ENCODE assay signal across 2 fruit fly cellular contexts in genomic region chrX:14446853-14447252, dm6.
TF ChIP-seq lines count a peak whose summit lies in the region.

No protein-coding gene starts in this region.

- TF ChIP-seq CTCF in whole organism, embryonic (GFP tag; optimal IDR thresholded peaks at IDR 0.05; lab: Kevin White, UChicago) = no peak

TF ChIP-seq in whole organism, embryonic, 481 proteins besides CTCF, POLR2A, EP300 and RAD21 (continues in another document):
- TF ChIP-seq en (GFP tag; optimal IDR thresholded peaks at IDR 0.05; lab: Kevin White, UChicago) (no peak), dmrt11E (tag; optimal IDR thresholded peaks at IDR 0.05; lab: Kevin White, UChicago) (no peak), CG17612 (GFP tag; IDR thresholded peaks at IDR 0.05; lab: Robert Waterston, UW) (no peak), CG15011 (GFP tag; optimal IDR thresholded peaks at IDR 0.05; lab: Kevin White, UChicago) (no peak), mam (GFP tag; optimal IDR thresholded peaks at IDR 0.05; lab: Kevin White, UChicago) (peak; percentile 5), CG17568 (GFP tag; optimal IDR thresholded peaks at IDR 0.05; lab: Kevin White, UChicago) (no peak), CG10321 (GFP tag; IDR thresholded peaks at IDR 0.05; lab: Robert Waterston, UW) (no peak), CG2120 (GFP tag; optimal IDR thresholded peaks at IDR 0.05; lab: Kevin White, UChicago) (peak; percentile 54), ftz-f1 (GFP tag; optimal IDR thresholded peaks at IDR 0.05; lab: Kevin White, UChicago) (no peak), CG8089 (GFP tag; optimal IDR thresholded peaks at IDR 0.05; lab: Kevin White, UChicago) (no peak), CG4617 (GFP tag; optimal IDR thresholded peaks at IDR 0.05; lab: Kevin White, UChicago; ENCODE audit: borderline replicate concordance) (no peak), so (GFP tag; IDR thresholded peaks at IDR 0.05; lab: Robert Waterston, UW) (no peak), Fer2 (tag; optimal IDR thresholded peaks at IDR 0.05; lab: Kevin White, UChicago) (no peak), CG18262 (tag; optimal IDR thresholded peaks at IDR 0.05; lab: Kevin White, UChicago) (no peak), prd (optimal IDR thresholded peaks at IDR 0.05; lab: Kevin White, UChicago) (no peak), prd (GFP tag; IDR thresholded peaks at IDR 0.05; lab: Robert Waterston, UW) (peak; percentile 6; the same call in 1 of the 3 replicates), CG2889 (GFP tag; IDR thresholded peaks at IDR 0.05; lab: Robert Waterston, UW) (no peak), CG10959 (GFP tag; IDR thresholded peaks at IDR 0.05; lab: Robert Waterston, UW) (no peak), CG16815 (GFP tag; optimal IDR thresholded peaks at IDR 0.05; lab: Kevin White, UChicago) (no peak), unc-4 (GFP tag; IDR thresholded peaks at IDR 0.05; lab: Robert Waterston, UW; ENCODE audit: partially characterized antibody) (no peak), emc (GFP tag; optimal IDR thresholded peaks at IDR 0.05; lab: Kevin White, UChicago) (no peak), shn (GFP tag; optimal IDR thresholded peaks at IDR 0.05; lab: Kevin White, UChicago) (no peak), HLH3B (GFP tag; IDR thresholded peaks at IDR 0.05; lab: Robert Waterston, UW) (no peak), trem (tag; optimal IDR thresholded peaks at IDR 0.05; lab: Kevin White, UChicago) (no peak), CG9215 (GFP tag; IDR thresholded peaks at IDR 0.05; lab: Robert Waterston, UW) (no peak), CG1832 (GFP tag; optimal IDR thresholded peaks at IDR 0.05; lab: Kevin White, UChicago) (no peak), slbo (GFP tag; IDR thresholded peaks at IDR 0.05; lab: Robert Waterston, UW) (peak; percentile 51; the same call in 1 of the 2 replicates), her (GFP tag; optimal IDR thresholded peaks at IDR 0.05; lab: Kevin White, UChicago) (no peak), CG4707 (GFP tag; optimal IDR thresholded peaks at IDR 0.05; lab: Kevin White, UChicago) (no peak), Hand (GFP tag; optimal IDR thresholded peaks at IDR 0.05; lab: Kevin White, UChicago) (peak; percentile 26), CG17186 (GFP tag; optimal IDR thresholded peaks at IDR 0.05; lab: Kevin White, UChicago) (no peak), CG10979 (tag; optimal IDR thresholded peaks at IDR 0.05; lab: Kevin White, UChicago) (no peak), CG7839 (tag; optimal IDR thresholded peaks at IDR 0.05; lab: Kevin White, UChicago) (peak; percentile 36), gem (tag; optimal IDR thresholded peaks at IDR 0.05; lab: Kevin White, UChicago) (peak; percentile 31), dimm (GFP tag; IDR thresholded peaks at IDR 0.05; lab: Robert Waterston, UW) (no peak), gsb (GFP tag; IDR thresholded peaks at IDR 0.05; lab: Robert Waterston, UW) (no peak), CG13287 (GFP tag; IDR thresholded peaks at IDR 0.05; lab: Robert Waterston, UW; ENCODE audit: partially characterized antibody) (no peak), row (GFP tag; IDR thresholded peaks at IDR 0.05; lab: Robert Waterston, UW) (peak; percentile 43; the same call in 2 of the 3 replicates), bigmax (GFP tag; optimal IDR thresholded peaks at IDR 0.05; lab: Kevin White, UChicago) (no peak), Gsc (GFP tag; IDR thresholded peaks at IDR 0.05; lab: Robert Waterston, UW) (no peak), CG31441 (GFP tag; IDR thresholded peaks at IDR 0.05; lab: Robert Waterston, UW) (no peak), Hmr (GFP tag; optimal IDR thresholded peaks at IDR 0.05; lab: Kevin White, UChicago) (peak; percentile 23), CG6689 (GFP tag; IDR thresholded peaks at IDR 0.05; lab: Robert Waterston, UW) (no peak), yki (optimal IDR thresholded peaks at IDR 0.05; lab: Kevin White, UChicago) (no peak), Aef1 (GFP tag; IDR thresholded peaks at IDR 0.05; lab: Robert Waterston, UW) (no peak), al (GFP tag; IDR thresholded peaks at IDR 0.05; lab: Robert Waterston, UW) (no peak), Dek (tag; optimal IDR thresholded peaks at IDR 0.05; lab: Kevin White, UChicago) (no peak), gsb-n (tag; optimal IDR thresholded peaks at IDR 0.05; lab: Kevin White, UChicago) (no peak)

TF ChIP-seq in whole organism, prepupa, 60 proteins besides CTCF, POLR2A, EP300 and RAD21:
- TF ChIP-seq fd85E (GFP tag; optimal IDR thresholded peaks at IDR 0.05; lab: Kevin White, UChicago) (no peak), esn (GFP tag; optimal IDR thresholded peaks at IDR 0.05; lab: Kevin White, UChicago) (no peak), Eip78C (GFP tag; lab: Kevin White, UChicago) (peak; percentile 36), svp (GFP tag; lab: Kevin White, UChicago) (peak; percentile 18), Sox15 (GFP tag; optimal IDR thresholded peaks at IDR 0.05; lab: Kevin White, UChicago) (no peak), achi (GFP tag; optimal IDR thresholded peaks at IDR 0.05; lab: Kevin White, UChicago) (no peak), CG10669 (GFP tag; optimal IDR thresholded peaks at IDR 0.05; lab: Kevin White, UChicago) (no peak)
